Worm (Caenorhabditis elegans) whole organism, L4 larva: Measurements from ENCODE around the gene srh-20.

Experiments
- F37D6.2 ChIP-seq: sonication (generic microtip); optimal IDR thresholded peaks from 2 replicates; lab custom pipeline; 2016; ENCODE audit warnings: mild to moderate bottlenecking, missing genetic modification characterization, missing compliant biosample characterization
- F49E8.2 ChIP-seq: sonication (generic microtip); optimal IDR thresholded peaks from 2 replicates; lab custom pipeline; 2016; ENCODE audit warnings: missing compliant biosample characterization, mild to moderate bottlenecking, missing genetic modification characterization, borderline replicate concordance
- T26A8.4 ChIP-seq: fragments of 200-800 bp; sonication (Bioruptor generic); IDR thresholded peaks from 2 replicates; pipeline ENCODE4 v1.3.6; 2022; ENCODE audit warnings: missing genetic modification characterization, missing compliant biosample characterization
- daf-12 ChIP-seq: fragments of 150-350 bp; optimal IDR thresholded peaks from 2 replicates; lab custom pipeline; 2014; ENCODE audit warnings: missing biosample characterization, missing genetic modification reagents, missing genetic modification characterization
- dpl-1 ChIP-seq: fragments of 150-350 bp; optimal IDR thresholded peaks from 2 replicates; lab custom pipeline; 2014; ENCODE audit warnings: missing biosample characterization, missing genetic modification reagents, missing genetic modification characterization
- jun-1 ChIP-seq: fragments of 150-350 bp; optimal IDR thresholded peaks from 2 replicates; lab custom pipeline; 2014; ENCODE audit warnings: missing biosample characterization, missing genetic modification reagents, missing genetic modification characterization
- nhr-10 ChIP-seq: fragments of 150-350 bp; optimal IDR thresholded peaks from 2 replicates; lab custom pipeline; 2014; ENCODE audit warnings: missing biosample characterization, missing genetic modification characterization
- nhr-77 ChIP-seq: fragments of 150-350 bp; optimal IDR thresholded peaks from 2 replicates; lab custom pipeline; 2014; ENCODE audit warnings: missing biosample characterization, missing genetic modification characterization
- skn-1 ChIP-seq: fragments of 150-350 bp; optimal IDR thresholded peaks from 2 replicates; lab custom pipeline; 2014; ENCODE audit warnings: missing biosample characterization, missing genetic modification characterization
- unc-130 ChIP-seq: sonication (generic microtip); optimal IDR thresholded peaks from 2 replicates; lab custom pipeline; 2016; ENCODE audit warnings: missing genetic modification reagents, missing genetic modification characterization, missing compliant biosample characterization

- TF ChIP-seq T26A8.4 (no peak), dpl-1 (GFP tag; lab: Kevin White, UChicago) (no peak), F37D6.2 (no peak), F49E8.2 (no peak), unc-130 (no peak), nhr-77 (tag; lab: Kevin White, UChicago) (no peak), daf-12 (no peak), nhr-10 (tag; lab: Kevin White, UChicago) (no peak), skn-1 (tag; lab: Kevin White, UChicago) (no peak), jun-1 (no peak)
Measured at ce11 chrV:4962968-4963367, 38.2 kb downstream of the srh-20 start, which contains the start of gene tam-1.
